Worm (Caenorhabditis elegans) whole organism, dauer: ENCODE results near the gene pot-2.

Experiments
- unc-62 ChIP-seq: sonication (generic microtip); optimal IDR thresholded peaks from 2 replicates; lab custom pipeline; 2017; ENCODE audit warnings: missing biosample characterization, missing genetic modification reagents, missing genetic modification characterization

pot-2 gene

ce11 chrII:14523645-14524223 is at the start of gene pot-2:
Gene pot-2, plus strand, starts transcription at chrII:14524173.
- no peak for TF ChIP-seq unc-62 (GFP tag; lab: Kevin White, UChicago)

- TF ChIP-seq unc-62 (GFP tag; lab: Kevin White, UChicago): no peak
Observed at ce11 chrII:14474700-14475099, 49.3 kb upstream of the pot-2 start.

ce11 chrII:14479583-14480245 is 44.3 kb upstream of the pot-2 start, which contains the start of gene C13B4.1:
Gene C13B4.1, minus strand, starts transcription at chrII:14479633.
- no peak for TF ChIP-seq unc-62 (GFP tag; lab: Kevin White, UChicago)

- TF ChIP-seq unc-62 (GFP tag; lab: Kevin White, UChicago): no peak
Observed at ce11 chrII:14480772-14481171, 43.2 kb upstream of the pot-2 start.

ce11 chrII:14483813-14484212 is 40.2 kb upstream of the pot-2 start:
- no peak for TF ChIP-seq unc-62 (GFP tag; lab: Kevin White, UChicago)

ce11 chrII:14488661-14489060 is 35.3 kb upstream of the pot-2 start, which contains the start of gene usp-14:
Gene usp-14, minus strand, starts transcription at chrII:14488688.
- TF ChIP-seq unc-62 (GFP tag; lab: Kevin White, UChicago): no peak

- no peak for TF ChIP-seq unc-62 (GFP tag; lab: Kevin White, UChicago)
Observed at ce11 chrII:14489407-14489806, 34.6 kb upstream of the pot-2 start, which contains the start of gene vnut-1. Gene vnut-1, plus strand, starts transcription at chrII:14489802.

- TF ChIP-seq unc-62 (GFP tag; lab: Kevin White, UChicago): no peak
Observed at ce11 chrII:14492592-14493196, 31.3 kb upstream of the pot-2 start.

ce11 chrII:14494014-14494413 is 30.0 kb upstream of the pot-2 start:
- TF ChIP-seq unc-62 (GFP tag; lab: Kevin White, UChicago): no peak

- TF ChIP-seq unc-62 (GFP tag; lab: Kevin White, UChicago): no peak
Observed at ce11 chrII:14494414-14494463, 29.7 kb upstream of the pot-2 start, which contains the start of gene cysl-2. Gene cysl-2, minus strand, starts transcription at chrII:14494451.

ce11 chrII:14494464-14494863 is 29.5 kb upstream of the pot-2 start:
- no peak for TF ChIP-seq unc-62 (GFP tag; lab: Kevin White, UChicago)

- TF ChIP-seq unc-62 (GFP tag; lab: Kevin White, UChicago): no peak
Observed at ce11 chrII:14495341-14495740, 28.6 kb upstream of the pot-2 start.

ce11 chrII:14496809-14497208 is 27.2 kb upstream of the pot-2 start:
- TF ChIP-seq unc-62 (GFP tag; lab: Kevin White, UChicago): no peak

ce11 chrII:14497848-14498247 is 26.1 kb upstream of the pot-2 start, which contains the start of gene dhs-8:
Gene dhs-8, plus strand, starts transcription at chrII:14498026.
- no peak for TF ChIP-seq unc-62 (GFP tag; lab: Kevin White, UChicago)

- TF ChIP-seq unc-62 (GFP tag; lab: Kevin White, UChicago): no peak
Observed at ce11 chrII:14500122-14500521, 23.9 kb upstream of the pot-2 start, which contains the start of gene K10H10.4. Gene K10H10.4, plus strand, starts transcription at chrII:14500422.

ce11 chrII:14501447-14501846 is 22.5 kb upstream of the pot-2 start, which contains the start of gene K10H10.5:
Gene K10H10.5, plus strand, starts transcription at chrII:14501747.
- no peak for TF ChIP-seq unc-62 (GFP tag; lab: Kevin White, UChicago)

- TF ChIP-seq unc-62 (GFP tag; lab: Kevin White, UChicago): no peak
Observed at ce11 chrII:14502997-14503396, 21.0 kb upstream of the pot-2 start, which contains the start of gene K10H10.6. Gene K10H10.6, plus strand, starts transcription at chrII:14503297.
